Worm (Caenorhabditis elegans): ENCODE results near the gene clp-4.
A peak's percentile ranks its signal among the peaks of the same experiment; 100 is the strongest.

The clp-4 gene

ce11 chrIII:1859532-1859931, 41.4 kb upstream of the clp-4 start, which contains the start of gene ddp-1 (continued):
- TF ChIP-seq snpc-4 (tag; optimal IDR thresholded peaks at IDR 0.05) (peak; percentile 77), mab-9 (GFP tag; IDR thresholded peaks at IDR 0.05) (peak; percentile 90), nhr-11 (tag; optimal IDR thresholded peaks at IDR 0.05) (peak; percentile 89), ama-1 (optimal IDR thresholded peaks at IDR 0.05) (peak; percentile 91), egl-13 (tag; optimal IDR thresholded peaks at IDR 0.05) (peak; percentile 93), lsy-2 (tag; optimal IDR thresholded peaks at IDR 0.05) (peak; percentile 96 to 97), jun-1 (tag; optimal IDR thresholded peaks at IDR 0.05) (peak; percentile 93), sptf-1 (tag; optimal IDR thresholded peaks at IDR 0.05) (no peak), irx-1 (tag; optimal IDR thresholded peaks at IDR 0.05) (peak; percentile 96), fkh-4 (tag; optimal IDR thresholded peaks at IDR 0.05; ENCODE audit: borderline replicate concordance) (peak; percentile 78), lin-35 (GFP tag; optimal IDR thresholded peaks at IDR 0.05) (peak; percentile 99 to 100), lin-15B (tag; optimal IDR thresholded peaks at IDR 0.05) (peak; percentile 90), nhr-85 (tag) (peak; percentile 99), skn-1 (tag; optimal IDR thresholded peaks at IDR 0.05) (peak; percentile 92), ets-5 (GFP tag; IDR thresholded peaks at IDR 0.05) (0 out of 2 replicates have a peak, but pooled peaks have one; percentile 38), tlp-1 (tag; optimal IDR thresholded peaks at IDR 0.05) (no peak), lir-3 (tag; optimal IDR thresholded peaks at IDR 0.05; ENCODE audit: poor library complexity) (no peak), lin-14 (GFP tag; optimal IDR thresholded peaks at IDR 0.05) (peak; percentile 93), efl-1 (optimal IDR thresholded peaks at IDR 0.05) (peak; percentile 98 to 100), efl-1 (GFP tag; optimal IDR thresholded peaks at IDR 0.05 in 1 of 2) (peak; percentile 99 to 100), grh-1 (GFP tag; IDR thresholded peaks at IDR 0.05) (peak; percentile 96), pqm-1 (tag; optimal IDR thresholded peaks at IDR 0.05) (peak; percentile 29), unc-86 (tag; optimal IDR thresholded peaks at IDR 0.05) (peak; percentile 95), nhr-237 (tag; optimal IDR thresholded peaks at IDR 0.05) (peak; percentile 71), dpl-1 (GFP tag; optimal IDR thresholded peaks at IDR 0.05) (peak; percentile 99 to 100 (median 100)), zag-1 (tag; optimal IDR thresholded peaks at IDR 0.05) (peak; percentile 81), nhr-76 (tag; optimal IDR thresholded peaks at IDR 0.05) (peak; percentile 22), C34B4.2 (tag; optimal IDR thresholded peaks at IDR 0.05) (peak; percentile 71), xbp-1 (tag; optimal IDR thresholded peaks at IDR 0.05) (peak; percentile 95), nhr-90 (tag; optimal IDR thresholded peaks at IDR 0.05; ENCODE audit: poor library complexity) (peak; percentile 98), blmp-1 (tag; optimal IDR thresholded peaks at IDR 0.05) (peak; percentile 81), ceh-82 (tag; optimal IDR thresholded peaks at IDR 0.05) (peak; percentile 98), lin-13 (GFP tag; optimal IDR thresholded peaks at IDR 0.05) (peak; percentile 99), mef-2 (tag; optimal IDR thresholded peaks at IDR 0.05) (peak; percentile 69), nhr-19 (GFP tag; conservative IDR thresholded peaks at IDR 0.05) (peak; percentile 96), Y116A8C.19 (tag; optimal IDR thresholded peaks at IDR 0.05; ENCODE audit: borderline replicate concordance) (peak; percentile 42), fos-1 (tag; optimal IDR thresholded peaks at IDR 0.05) (peak; percentile 91), elt-2 (tag; optimal IDR thresholded peaks at IDR 0.05) (peak; percentile 90), lin-39 (tag; optimal IDR thresholded peaks at IDR 0.05) (peak; percentile 98), F16B12.6 (tag; optimal IDR thresholded peaks at IDR 0.05) (peak; percentile 75), unc-130 (tag; optimal IDR thresholded peaks at IDR 0.05) (peak; percentile 93), nhr-71 (tag; optimal IDR thresholded peaks at IDR 0.05) (peak; percentile 97), dsc-1 (tag; optimal IDR thresholded peaks at IDR 0.05) (peak; percentile 98), aly-2 (tag; optimal IDR thresholded peaks at IDR 0.05) (peak; percentile 97), alr-1 (tag; optimal IDR thresholded peaks at IDR 0.05; ENCODE audit: borderline replicate concordance) (no peak), pax-3 (tag; optimal IDR thresholded peaks at IDR 0.05) (peak; percentile 91), unc-98 (GFP tag; IDR thresholded peaks at IDR 0.05) (0 out of 2 replicates have a peak, but pooled peaks have one; percentile 39), nhr-20 (tag; optimal IDR thresholded peaks at IDR 0.05) (peak; percentile 94), fkh-8 (tag; optimal IDR thresholded peaks at IDR 0.05) (peak; percentile 94), rnt-1 (tag; optimal IDR thresholded peaks at IDR 0.05) (peak; percentile 96), ceh-63 (GFP tag; optimal IDR thresholded peaks at IDR 0.05) (peak; percentile 63), nhr-77 (tag; optimal IDR thresholded peaks at IDR 0.05) (peak; percentile 85), nhr-28 (tag; optimal IDR thresholded peaks at IDR 0.05) (no peak), swsn-7 (tag; optimal IDR thresholded peaks at IDR 0.05) (peak; percentile 96)
